Fruit fly (Drosophila melanogaster) whole organism, embryonic: ENCODE data around the gene Tsen34.

Experiments used
- Ada2b ChIP-seq: fragments of 200-800 bp; sonication (Bioruptor generic); IDR thresholded peaks from 2 replicates; pipeline ENCODE4 v1.3.6; 2022; ENCODE audit warnings: missing biosample characterization, missing genetic modification characterization
- CG10274 ChIP-seq: fragments of 200-800 bp; sonication (Bioruptor generic); optimal IDR thresholded peaks from 3 replicates; lab custom pipeline; 2017; ENCODE audit warnings: missing biosample characterization, mild to moderate bottlenecking, missing genetic modification characterization
- CG11247 ChIP-seq: fragments of 200-800 bp; sonication (Bioruptor generic); IDR thresholded peaks from 2 replicates; pipeline ENCODE4 v1.3.6; 2022; ENCODE audit warnings: missing biosample characterization, missing genetic modification characterization
- CG15011 ChIP-seq: fragments of 200-800 bp; sonication (Bioruptor generic); optimal IDR thresholded peaks from 3 replicates; lab custom pipeline; 2018; ENCODE audit warnings: missing biosample characterization, mild to moderate bottlenecking, missing genetic modification characterization
- CG1602 ChIP-seq: fragments of 200-800 bp; sonication (Bioruptor generic); optimal IDR thresholded peaks from 3 replicates; lab custom pipeline; 2016; ENCODE audit warnings: missing biosample characterization, missing genetic modification characterization
- CG17359 ChIP-seq: fragments of 200-800 bp; sonication (Bioruptor generic); optimal IDR thresholded peaks from 3 replicates; lab custom pipeline; 2018; ENCODE audit warnings: missing biosample characterization, mild to moderate bottlenecking, missing genetic modification characterization, moderate library complexity
- CG17912 ChIP-seq: fragments of 200-800 bp; sonication (Bioruptor generic); optimal IDR thresholded peaks from 2 replicates; lab custom pipeline; 2018; ENCODE audit warnings: missing biosample characterization, mild to moderate bottlenecking, missing genetic modification characterization
- CG2889 ChIP-seq: fragments of 200-800 bp; sonication (Bioruptor generic); IDR thresholded peaks from 3 replicates; pipeline ENCODE4 v1.3.6; 2022; ENCODE audit warnings: missing biosample characterization, missing genetic modification characterization
- CG30403 ChIP-seq: fragments of 200-800 bp; sonication (Bioruptor generic); optimal IDR thresholded peaks from 3 replicates; lab custom pipeline; 2016; ENCODE audit warnings: missing biosample characterization, missing genetic modification characterization
- CG31441 ChIP-seq: fragments of 200-800 bp; sonication (Bioruptor generic); IDR thresholded peaks from 2 replicates; pipeline ENCODE4 v1.3.6; 2022; ENCODE audit warnings: missing biosample characterization, missing genetic modification characterization
- CG33213 ChIP-seq: fragments of 200-800 bp; sonication (Bioruptor generic); optimal IDR thresholded peaks from 3 replicates; lab custom pipeline; 2016; ENCODE audit warnings: missing biosample characterization, missing genetic modification characterization
- CG34376 ChIP-seq: fragments of 200-800 bp; sonication (Bioruptor generic); optimal IDR thresholded peaks from 2 replicates; lab custom pipeline; 2018; ENCODE audit warnings: missing biosample characterization, mild to moderate bottlenecking, missing genetic modification characterization
- CG5953 ChIP-seq: fragments of 200-800 bp; sonication (Bioruptor generic); IDR thresholded peaks from 2 replicates; pipeline ENCODE4 v1.3.6; 2022; ENCODE audit warnings: missing biosample characterization, missing genetic modification characterization
- CG8281 ChIP-seq: fragments of 200-800 bp; sonication (Bioruptor generic); optimal IDR thresholded peaks from 2 replicates; lab custom pipeline; 2018; ENCODE audit warnings: missing biosample characterization, mild to moderate bottlenecking, missing genetic modification characterization, moderate library complexity
- CG8359 ChIP-seq: fragments of 200-800 bp; sonication (Bioruptor generic); optimal IDR thresholded peaks from 2 replicates; lab custom pipeline; 2017; ENCODE audit warnings: missing biosample characterization, mild to moderate bottlenecking, missing genetic modification characterization, borderline replicate concordance
- CG9609 ChIP-seq: fragments of 200-800 bp; sonication (Bioruptor generic); optimal IDR thresholded peaks from 3 replicates; lab custom pipeline; 2016; ENCODE audit warnings: missing biosample characterization, missing genetic modification characterization
- CG9817 ChIP-seq: fragments of 200-800 bp; sonication (Bioruptor generic); optimal IDR thresholded peaks from 2 replicates; lab custom pipeline; 2018; ENCODE audit warnings: missing biosample characterization, mild to moderate bottlenecking, missing genetic modification characterization, moderate library complexity
- Dip3 ChIP-seq: fragments of 200-800 bp; sonication (Bioruptor generic); optimal IDR thresholded peaks from 3 replicates; lab custom pipeline; 2016; ENCODE audit warnings: missing biosample characterization, missing genetic modification characterization
- Dref ChIP-seq: fragments of 200-800 bp; sonication (Bioruptor generic); IDR thresholded peaks from 2 replicates; pipeline ENCODE4 v1.3.6; 2022; ENCODE audit warnings: missing biosample characterization, missing genetic modification characterization
- Fer1 ChIP-seq: fragments of 200-800 bp; sonication (Bioruptor generic); optimal IDR thresholded peaks from 2 replicates; lab custom pipeline; 2017; ENCODE audit warnings: missing biosample characterization, mild to moderate bottlenecking, missing genetic modification characterization
- HLH3B ChIP-seq: fragments of 200-800 bp; sonication (Bioruptor generic); IDR thresholded peaks from 2 replicates; pipeline ENCODE4 v1.3.6; 2022; ENCODE audit warnings: missing biosample characterization, missing genetic modification characterization
- Hey ChIP-seq: fragments of 200-800 bp; sonication (Bioruptor generic); optimal IDR thresholded peaks from 3 replicates; lab custom pipeline; 2018; ENCODE audit warnings: missing biosample characterization, mild to moderate bottlenecking, missing genetic modification characterization
- Hr51 ChIP-seq, 2 experiments: fragments of 200-800 bp; sonication (Bioruptor generic); optimal IDR thresholded peaks; 2 replicates in 1 of 2; 3 replicates in 1 of 2; lab custom pipeline; 2016 to 2018; ENCODE audit warnings: missing biosample characterization in 2 of 2, missing genetic modification characterization in 2 of 2, mild to moderate bottlenecking in 1 of 2, moderate library complexity in 1 of 2
- MBD-R2 ChIP-seq: fragments of 200-800 bp; sonication (Bioruptor generic); IDR thresholded peaks from 2 replicates; pipeline ENCODE4 v1.3.6; 2022; ENCODE audit warnings: missing biosample characterization, missing genetic modification characterization
- Mes4 ChIP-seq: fragments of 200-800 bp; sonication (Bioruptor generic); optimal IDR thresholded peaks from 2 replicates; lab custom pipeline; 2016; ENCODE audit warnings: missing biosample characterization, missing genetic modification characterization
- Nf-YA ChIP-seq: fragments of 200-800 bp; sonication (Bioruptor generic); IDR thresholded peaks from 2 replicates; pipeline ENCODE4 v1.3.6; 2022; ENCODE audit warnings: missing biosample characterization, missing genetic modification characterization
- Oaz ChIP-seq: fragments of 200-800 bp; sonication (Bioruptor generic); IDR thresholded peaks from 2 replicates; pipeline ENCODE4 v1.3.6; 2022; ENCODE audit warnings: missing biosample characterization, missing genetic modification characterization
- Rx ChIP-seq: fragments of 200-800 bp; sonication (Bioruptor generic); IDR thresholded peaks from 2 replicates; pipeline ENCODE4 v1.3.6; 2022; ENCODE audit warnings: missing biosample characterization, missing genetic modification characterization
- Scr ChIP-seq: fragments of 200-800 bp; sonication (Bioruptor generic); IDR thresholded peaks from 2 replicates; pipeline ENCODE4 v1.3.6; 2022; ENCODE audit warnings: missing biosample characterization, missing genetic modification characterization; ENCODE audit not compliant: partially characterized antibody
- Trl ChIP-seq, 3 experiments: fragments of >200 bp in 2 of 3; fragments of 200-800 bp in 1 of 3; sonication (Bioruptor generic) in 1 of 3; optimal IDR thresholded peaks; 2 replicates in 1 of 3; 3 replicates in 2 of 3; lab custom pipeline; 2016 to 2017; ENCODE audit warnings: missing biosample characterization in 1 of 3, missing genetic modification characterization in 1 of 3
- Vsx1 ChIP-seq: fragments of 200-800 bp; sonication (Bioruptor generic); optimal IDR thresholded peaks from 2 replicates; lab custom pipeline; 2017; ENCODE audit warnings: missing biosample characterization, mild to moderate bottlenecking, missing genetic modification characterization, missing genetic modification reagents
- ara ChIP-seq: fragments of 200-800 bp; sonication (Bioruptor generic); IDR thresholded peaks from 2 replicates; pipeline ENCODE4 v1.3.6; 2022; ENCODE audit warnings: missing biosample characterization, missing genetic modification characterization
- ash1 ChIP-seq: fragments of 200-800 bp; sonication (Bioruptor generic); optimal IDR thresholded peaks from 2 replicates; lab custom pipeline; 2018; ENCODE audit warnings: missing biosample characterization, mild to moderate bottlenecking, missing genetic modification characterization
- br ChIP-seq: fragments of >200 bp; optimal IDR thresholded peaks from 2 replicates; lab custom pipeline; 2017
- da ChIP-seq: fragments of 200-800 bp; sonication (Bioruptor generic); optimal IDR thresholded peaks from 2 replicates; lab custom pipeline; 2016; ENCODE audit warnings: missing biosample characterization, missing genetic modification characterization
- dati ChIP-seq: fragments of 200-800 bp; sonication (Bioruptor generic); IDR thresholded peaks from 2 replicates; pipeline ENCODE4 v1.3.6; 2022; ENCODE audit warnings: missing biosample characterization, missing genetic modification characterization
- disco-r ChIP-seq: fragments of 200-800 bp; sonication (Bioruptor generic); optimal IDR thresholded peaks from 2 replicates; lab custom pipeline; 2016; ENCODE audit warnings: missing biosample characterization, missing genetic modification characterization
- dmrt99B ChIP-seq: fragments of 200-800 bp; sonication (Bioruptor generic); optimal IDR thresholded peaks from 2 replicates; lab custom pipeline; 2018; ENCODE audit warnings: missing biosample characterization, mild to moderate bottlenecking, missing genetic modification characterization, moderate library complexity
- fd3F ChIP-seq: fragments of 200-800 bp; sonication (Bioruptor generic); optimal IDR thresholded peaks from 2 replicates; lab custom pipeline; 2018; ENCODE audit warnings: missing biosample characterization, mild to moderate bottlenecking, missing genetic modification characterization, moderate library complexity
- gcm2 ChIP-seq: fragments of 200-800 bp; sonication (Bioruptor generic); optimal IDR thresholded peaks from 2 replicates; lab custom pipeline; 2016; ENCODE audit warnings: missing biosample characterization, missing genetic modification characterization
- gsb ChIP-seq: fragments of 200-800 bp; sonication (Bioruptor generic); IDR thresholded peaks from 2 replicates; pipeline ENCODE4 v1.3.6; 2022; ENCODE audit warnings: missing biosample characterization, missing genetic modification characterization
- ham ChIP-seq: fragments of 200-800 bp; sonication (Bioruptor generic); IDR thresholded peaks from 2 replicates; pipeline ENCODE4 v1.3.6; 2022; ENCODE audit warnings: missing biosample characterization, missing genetic modification characterization
- inv ChIP-seq: fragments of 200-800 bp; sonication (Bioruptor generic); IDR thresholded peaks from 2 replicates; pipeline ENCODE4 v1.3.6; 2022; ENCODE audit warnings: missing biosample characterization, missing genetic modification characterization; ENCODE audit not compliant: partially characterized antibody
- jing ChIP-seq: fragments of 200-800 bp; sonication (Bioruptor generic); optimal IDR thresholded peaks from 2 replicates; lab custom pipeline; 2018; ENCODE audit warnings: missing biosample characterization, mild to moderate bottlenecking, missing genetic modification characterization
- kah ChIP-seq: fragments of 200-800 bp; sonication (Bioruptor generic); optimal IDR thresholded peaks from 2 replicates; lab custom pipeline; 2018; ENCODE audit warnings: missing biosample characterization, mild to moderate bottlenecking, missing genetic modification characterization
- lola ChIP-seq, 3 experiments: fragments of >200 bp in 2 of 3; fragments of 200-800 bp in 1 of 3; sonication (Bioruptor generic) in 1 of 3; optimal IDR thresholded peaks; 2 replicates each; lab custom pipeline; 2017 to 2019; ENCODE audit warnings: missing biosample characterization in 3 of 3, missing genetic modification characterization in 3 of 3, mild to moderate bottlenecking in 1 of 3, moderate library complexity in 1 of 3
- onecut ChIP-seq: fragments of 200-800 bp; sonication (Bioruptor generic); IDR thresholded peaks from 2 replicates; pipeline ENCODE4 v1.3.6; 2022; ENCODE audit warnings: missing biosample characterization, missing genetic modification characterization
- p53 ChIP-seq: fragments of 200-800 bp; sonication (Bioruptor generic); optimal IDR thresholded peaks from 2 replicates; lab custom pipeline; 2016; ENCODE audit warnings: missing biosample characterization, missing genetic modification characterization
- rib ChIP-seq: fragments of 200-800 bp; sonication (Bioruptor generic); IDR thresholded peaks from 2 replicates; pipeline ENCODE4 v1.3.6; 2022; ENCODE audit warnings: missing biosample characterization, missing genetic modification characterization
- sqz ChIP-seq: fragments of 200-800 bp; sonication (Bioruptor generic); optimal IDR thresholded peaks from 3 replicates; lab custom pipeline; 2018; ENCODE audit warnings: missing biosample characterization, mild to moderate bottlenecking, missing genetic modification characterization

Tsen34 gene

DNA sequence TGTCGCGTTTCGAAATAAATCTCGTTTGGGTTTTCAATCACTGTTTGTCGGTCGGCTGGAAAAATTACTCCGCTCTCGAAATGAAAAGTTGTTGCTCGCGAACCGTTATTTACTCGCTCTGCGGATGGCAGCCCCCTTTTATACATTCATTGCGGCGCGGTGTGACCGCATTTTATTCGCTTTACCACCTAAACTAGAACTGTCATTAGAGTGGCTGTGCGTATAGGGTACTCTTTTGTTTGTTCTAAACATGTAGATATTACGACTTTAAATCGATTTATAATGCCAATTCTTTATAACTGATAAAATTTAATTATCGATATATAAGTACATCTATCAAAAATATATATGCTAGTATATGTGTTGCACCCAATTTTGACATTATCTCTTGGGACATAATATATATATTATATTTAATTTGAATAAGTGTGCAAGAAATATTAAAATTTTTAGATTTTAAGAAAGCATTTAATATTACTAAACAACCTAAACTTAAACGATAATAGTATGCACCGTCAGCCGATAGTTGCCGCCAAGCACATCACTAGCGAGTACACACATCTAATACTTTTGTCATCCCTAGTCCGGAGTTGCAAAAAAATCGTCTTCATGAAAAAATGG lies 24.7 kb upstream of the Tsen34 start, which contains the start of the genes bmm and Tdrd3 (continued):
- TF ChIP-seq CG17359 (tag; lab: Kevin White, UChicago) (peak; percentile 73), HLH3B (GFP tag; lab: Robert Waterston, UW) (peak; percentile 75), jing (GFP tag; lab: Kevin White, UChicago) (no peak), fd3F (GFP tag; lab: Kevin White, UChicago) (peak; percentile 82), Hey (tag; lab: Kevin White, UChicago) (no peak), Oaz (GFP tag; lab: Robert Waterston, UW) (peak; percentile 64), rib (GFP tag; lab: Robert Waterston, UW) (peak; percentile 83), CG8359 (GFP tag; lab: Kevin White, UChicago) (no peak), Trl (optimal IDR thresholded peaks at IDR 0.05; lab: Kevin White, UChicago) (peak in 1 of 2 experiments; percentile 42), Trl (GFP tag; optimal IDR thresholded peaks at IDR 0.05; lab: Kevin White, UChicago) (peak; percentile 13), CG1602 (GFP tag; lab: Kevin White, UChicago) (peak; percentile 87), Hr51 (GFP tag; optimal IDR thresholded peaks at IDR 0.05; lab: Kevin White, UChicago) (peak; percentile 17 to 84), Mes4 (GFP tag; lab: Kevin White, UChicago) (no peak), Nf-YA (no peak), Scr (peak; percentile 95), CG17912 (GFP tag; lab: Kevin White, UChicago) (no peak), CG31441 (GFP tag; lab: Robert Waterston, UW) (peak; percentile 92), CG11247 (GFP tag; lab: Robert Waterston, UW) (peak; percentile 80), Rx (GFP tag; lab: Robert Waterston, UW) (peak; percentile 35; the same call in 1 of the 2 replicates), gcm2 (GFP tag; lab: Kevin White, UChicago) (no peak), MBD-R2 (peak; percentile 75), kah (peak; percentile 48), dati (0 out of 2 replicates have a peak, but pooled peaks have one; percentile 23), onecut (GFP tag; lab: Robert Waterston, UW) (0 out of 2 replicates have a peak, but pooled peaks have one; percentile 6), ara (GFP tag; lab: Robert Waterston, UW) (peak; percentile 65), Vsx1 (GFP tag; lab: Kevin White, UChicago) (peak; percentile 53), Dref (GFP tag; lab: Robert Waterston, UW) (peak; percentile 59), CG30403 (GFP tag; lab: Kevin White, UChicago) (peak; percentile 89), da (GFP tag; lab: Kevin White, UChicago) (no peak), gsb (GFP tag; lab: Robert Waterston, UW) (no peak), p53 (GFP tag; lab: Kevin White, UChicago) (no peak), inv (GFP tag; lab: Robert Waterston, UW) (peak; percentile 87), br (lab: Kevin White, UChicago) (no peak), CG5953 (GFP tag; lab: Robert Waterston, UW) (peak; percentile 63; the same call in 1 of the 2 replicates), CG10274 (no peak), CG34376 (GFP tag; lab: Kevin White, UChicago) (peak; percentile 49), CG15011 (GFP tag; lab: Kevin White, UChicago) (peak; percentile 44), CG9817 (tag; lab: Kevin White, UChicago) (peak; percentile 86), CG33213 (GFP tag; lab: Kevin White, UChicago) (no peak), ash1 (GFP tag; lab: Kevin White, UChicago) (no peak), disco-r (GFP tag; lab: Kevin White, UChicago) (peak; percentile 40), CG9609 (GFP tag; lab: Kevin White, UChicago) (peak; percentile 55), CG8281 (tag; lab: Kevin White, UChicago) (peak; percentile 22), CG2889 (peak; percentile 62; the same call in 2 of the 3 replicates), lola (GFP tag; optimal IDR thresholded peaks at IDR 0.05; lab: Kevin White, UChicago) (peak in 1 of 3 experiments; percentile 89), Fer1 (GFP tag; lab: Kevin White, UChicago) (peak; percentile 74), Ada2b (GFP tag; lab: Robert Waterston, UW) (peak; percentile 63), ham (GFP tag; lab: Robert Waterston, UW) (no peak; the same call in 1 of the 2 replicates), dmrt99B (tag; lab: Kevin White, UChicago) (peak; percentile 76), sqz (peak; percentile 90), Dip3 (GFP tag; lab: Kevin White, UChicago) (peak; percentile 50)
